Worm (Caenorhabditis elegans) whole organism, late embryonic: Measurements from ENCODE around the gene M05D6.3.

Experiments
- C08G9.2 ChIP-seq: sonication (generic microtip); optimal IDR thresholded peaks from 2 replicates; lab custom pipeline; 2016; ENCODE audit warnings: mild to moderate bottlenecking, missing genetic modification characterization, moderate library complexity, missing compliant biosample characterization
- K09A11.1 ChIP-seq: sonication (generic microtip); optimal IDR thresholded peaks from 2 replicates; lab custom pipeline; 2017; ENCODE audit warnings: antibody characterized with exemption, mild to moderate bottlenecking, missing genetic modification characterization, missing compliant biosample characterization; ENCODE audit not compliant: insufficient read depth
- T23F11.4 ChIP-seq: fragments of 200-800 bp; sonication (Bioruptor generic); optimal IDR thresholded peaks from 2 replicates; lab custom pipeline; 2018; ENCODE audit warnings: mild to moderate bottlenecking, missing genetic modification characterization, missing compliant biosample characterization
- ceh-18 ChIP-seq: sonication (generic microtip); optimal IDR thresholded peaks from 2 replicates; lab custom pipeline; 2016; ENCODE audit warnings: missing genetic modification characterization, missing compliant biosample characterization
- ceh-2 ChIP-seq: sonication (generic microtip); optimal IDR thresholded peaks from 2 replicates; lab custom pipeline; 2016; ENCODE audit warnings: missing genotype, missing genetic modification characterization, missing compliant biosample characterization
- ceh-30 ChIP-seq: fragments of 150-350 bp; optimal IDR thresholded peaks from 2 replicates; lab custom pipeline; 2014; ENCODE audit warnings: missing biosample characterization, missing genetic modification characterization
- ceh-45 ChIP-seq: fragments of 200-800 bp; sonication (Bioruptor generic); IDR thresholded peaks from 2 replicates; pipeline ENCODE4 v1.3.6; 2022; ENCODE audit warnings: missing genetic modification reagents, missing genetic modification characterization, missing compliant biosample characterization
- ceh-9 ChIP-seq: sonication (generic microtip); optimal IDR thresholded peaks from 2 replicates; lab custom pipeline; 2016; ENCODE audit warnings: mild to moderate bottlenecking, missing genetic modification characterization, inconsistent platforms, missing compliant biosample characterization
- che-1 ChIP-seq: sonication (generic microtip); optimal IDR thresholded peaks from 2 replicates; lab custom pipeline; 2016; ENCODE audit warnings: mild to moderate bottlenecking, missing genetic modification characterization, missing compliant biosample characterization
- dmd-4 ChIP-seq: sonication (generic microtip); optimal IDR thresholded peaks from 2 replicates; lab custom pipeline; 2016; ENCODE audit warnings: borderline replicate concordance, missing genetic modification characterization, missing compliant biosample characterization
- elt-4 ChIP-seq: sonication (generic microtip); optimal IDR thresholded peaks from 2 replicates; lab custom pipeline; 2016; ENCODE audit warnings: missing genetic modification characterization, missing compliant biosample characterization
- fax-1 ChIP-seq: sonication (generic microtip); optimal IDR thresholded peaks from 2 replicates; lab custom pipeline; 2016; ENCODE audit warnings: missing genotype, missing genetic modification characterization, missing compliant biosample characterization
- fkh-6 ChIP-seq: sonication (generic microtip); optimal IDR thresholded peaks from 2 replicates; lab custom pipeline; 2016; ENCODE audit warnings: missing genetic modification characterization, missing compliant biosample characterization
- hlh-8 ChIP-seq: sonication (generic microtip); optimal IDR thresholded peaks from 2 replicates; lab custom pipeline; 2016; ENCODE audit warnings: missing genotype, missing genetic modification characterization, missing compliant biosample characterization
- lim-6 ChIP-seq: sonication (generic microtip); optimal IDR thresholded peaks from 2 replicates; lab custom pipeline; 2016; ENCODE audit warnings: missing genetic modification characterization, missing compliant biosample characterization
- mec-3 ChIP-seq: sonication (generic microtip); optimal IDR thresholded peaks from 2 replicates; lab custom pipeline; 2016; ENCODE audit warnings: borderline replicate concordance, missing genetic modification characterization, missing compliant biosample characterization
- odd-2 ChIP-seq: sonication (generic microtip); optimal IDR thresholded peaks from 2 replicates; lab custom pipeline; 2017; ENCODE audit warnings: antibody characterized with exemption, mild to moderate bottlenecking, missing genetic modification characterization, missing compliant biosample characterization
- pat-9 ChIP-seq: fragments of 200-800 bp; sonication (Bioruptor generic); optimal IDR thresholded peaks from 2 replicates; lab custom pipeline; 2018; ENCODE audit warnings: mild to moderate bottlenecking, missing genetic modification characterization, moderate library complexity, missing compliant biosample characterization
- pha-4 ChIP-seq: fragments of 150-350 bp; optimal IDR thresholded peaks from 2 replicates; lab custom pipeline; 2018; ENCODE audit warnings: missing biosample characterization, missing genetic modification reagents, missing genetic modification characterization
- pros-1 ChIP-seq: fragments of 150-350 bp; optimal IDR thresholded peaks from 2 replicates; lab custom pipeline; 2014; ENCODE audit warnings: missing biosample characterization, missing genetic modification reagents, missing genetic modification characterization
- unc-42 ChIP-seq: sonication (generic microtip); optimal IDR thresholded peaks from 2 replicates; lab custom pipeline; 2016; ENCODE audit warnings: missing genotype, missing genetic modification characterization, missing compliant biosample characterization
- unc-86 ChIP-seq: sonication (generic microtip); optimal IDR thresholded peaks from 2 replicates; lab custom pipeline; 2016; ENCODE audit warnings: missing genetic modification characterization, missing compliant biosample characterization

Gene M05D6.3

ce11 chrII:8518210-8518609 is 42.6 kb downstream of the M05D6.3 start, which contains the start of gene T13H5.8:
Gene T13H5.8, plus strand, starts transcription at chrII:8518510.
- TF ChIP-seq ceh-9 (tag; lab: Kevin White, UChicago) = no peak
- TF ChIP-seq mec-3 (tag; lab: Kevin White, UChicago) = no peak
- TF ChIP-seq C08G9.2 (tag; lab: Kevin White, UChicago) = no peak
- no peak for TF ChIP-seq unc-86
- TF ChIP-seq pros-1 (tag; lab: Kevin White, UChicago) = no peak
- TF ChIP-seq odd-2 = no peak
- TF ChIP-seq elt-4 = no peak
- no peak for TF ChIP-seq K09A11.1 (tag; lab: Kevin White, UChicago)

ce11 chrII:8520625-8521024 is 45.1 kb downstream of the M05D6.3 start, which contains the start of gene cht-2:
Gene cht-2, plus strand, starts transcription at chrII:8520925.
- TF ChIP-seq lim-6 (no peak), fkh-6 (no peak), hlh-8 (no peak), dmd-4 (tag; lab: Kevin White, UChicago) (no peak), pat-9 (tag; lab: Kevin White, UChicago) (no peak), unc-42 (tag; lab: Kevin White, UChicago) (no peak), fax-1 (tag; lab: Kevin White, UChicago) (no peak)

DNA sequence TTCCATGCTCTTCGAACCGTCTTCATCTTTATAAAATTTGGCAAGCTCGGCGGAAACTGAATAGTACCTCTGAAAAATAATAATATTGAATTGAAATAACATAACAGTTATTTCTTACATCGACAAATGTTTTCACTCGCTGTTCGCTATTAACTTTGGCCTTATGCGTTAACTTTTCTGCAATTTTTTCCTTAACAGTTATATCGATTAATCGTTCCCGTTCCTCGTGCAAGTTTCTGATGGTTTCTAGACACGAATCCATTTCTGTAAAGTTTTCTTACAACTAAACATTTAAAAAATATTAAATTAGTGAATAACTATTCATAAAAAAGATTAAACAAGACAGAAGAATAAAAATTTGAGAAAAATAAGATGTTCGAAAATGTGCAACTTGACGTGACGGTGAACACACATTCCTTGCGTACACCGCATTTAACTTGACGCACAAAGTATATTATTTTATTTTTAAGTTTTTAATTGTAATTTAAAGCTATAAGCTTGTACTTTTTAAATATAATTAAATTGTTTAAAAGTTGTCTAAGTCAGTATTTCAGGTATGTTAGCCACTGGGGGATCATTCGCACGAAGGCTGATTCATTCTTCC is 49.7 kb downstream of the M05D6.3 start, which contains the start of the genes prp-9 and mrps-18B:
TSS of gene prp-9 (minus strand) at position 264 of the 604 bp plus-strand sequence.
TSS of gene mrps-18B (plus strand) at position 549 of the 604 bp plus-strand sequence.
- no peak for TF ChIP-seq che-1
- TF ChIP-seq T23F11.4 (GFP tag; lab: Kevin White, UChicago) = no peak
- TF ChIP-seq ceh-30 (tag; lab: Kevin White, UChicago) = no peak
- TF ChIP-seq odd-2 = no peak
- no peak for TF ChIP-seq ceh-2 (tag; lab: Kevin White, UChicago)
- TF ChIP-seq pha-4 (tag; lab: Kevin White, UChicago) = no peak
- TF ChIP-seq ceh-18 = no peak
- no peak for TF ChIP-seq ceh-45 (GFP tag; lab: Robert Waterston, UW)
